Worm (Caenorhabditis elegans) whole organism, L1 larva: ENCODE data around the gene C45G9.12.

Source experiments
- aly-2 ChIP-seq: fragments of 150-350 bp; optimal IDR thresholded peaks from 2 replicates; lab custom pipeline; 2014; ENCODE audit warnings: missing biosample characterization, missing genetic modification characterization
- blmp-1 ChIP-seq: fragments of 150-350 bp; optimal IDR thresholded peaks from 2 replicates; lab custom pipeline; 2014; ENCODE audit warnings: missing biosample characterization, missing genetic modification characterization
- ceh-63 ChIP-seq: fragments of 200-800 bp; sonication (Bioruptor generic); optimal IDR thresholded peaks from 2 replicates; lab custom pipeline; 2018; ENCODE audit warnings: mild to moderate bottlenecking, missing genetic modification characterization, missing compliant biosample characterization
- ceh-82 ChIP-seq, 3 experiments: fragments of 150-350 bp in 1 of 3; sonication (generic microtip) in 2 of 3; optimal IDR thresholded peaks; 2 replicates each; lab custom pipeline; 2014 to 2017; ENCODE audit warnings: missing biosample characterization in 3 of 3, missing genetic modification characterization in 3 of 3
- ceh-88 ChIP-seq: fragments of 200-800 bp; sonication (Bioruptor generic); IDR thresholded peaks from 2 replicates; pipeline ENCODE4 v1.3.6; 2022; ENCODE audit warnings: missing genetic modification characterization, missing compliant biosample characterization
- dpl-1 ChIP-seq, 3 experiments: fragments of 150-350 bp in 2 of 3; sonication (generic microtip) in 1 of 3; optimal IDR thresholded peaks; 2 replicates each; lab custom pipeline; 2014 to 2017; ENCODE audit warnings: missing biosample characterization in 3 of 3, missing genetic modification characterization in 3 of 3, missing genetic modification reagents in 3 of 3
- dsc-1 ChIP-seq: sonication (generic microtip); optimal IDR thresholded peaks from 2 replicates; lab custom pipeline; 2016; ENCODE audit warnings: mild to moderate bottlenecking, missing genetic modification characterization, missing compliant biosample characterization
- efl-1 ChIP-seq, 4 experiments: fragments of 150-350 bp; optimal IDR thresholded peaks in 3 of 4; peaks in 1 of 4; 1 replicate in 1 of 4; 2 replicates in 3 of 4; lab custom pipeline; 2014; ENCODE audit warnings: missing biosample characterization in 2 of 4, missing genetic modification characterization in 2 of 4, missing genetic modification reagents in 2 of 4
- efl-3 ChIP-seq: fragments of 200-800 bp; sonication (Bioruptor generic); optimal IDR thresholded peaks from 2 replicates; lab custom pipeline; 2018; ENCODE audit warnings: mild to moderate bottlenecking, missing genetic modification characterization, missing compliant biosample characterization
- elt-2 ChIP-seq: sonication (generic microtip); optimal IDR thresholded peaks from 2 replicates; lab custom pipeline; 2016; ENCODE audit warnings: missing genetic modification characterization, mild to moderate bottlenecking, inconsistent platforms, missing compliant biosample characterization, missing genetic modification reagents
- fkh-10 ChIP-seq: sonication (generic microtip); optimal IDR thresholded peaks from 2 replicates; lab custom pipeline; 2017; ENCODE audit warnings: missing biosample characterization, missing genetic modification reagents, missing genetic modification characterization
- fkh-4 ChIP-seq: sonication (generic microtip); optimal IDR thresholded peaks from 2 replicates; lab custom pipeline; 2016; ENCODE audit warnings: missing compliant biosample characterization, missing genetic modification characterization, borderline replicate concordance
- fkh-8 ChIP-seq: sonication (generic microtip); optimal IDR thresholded peaks from 2 replicates; lab custom pipeline; 2016; ENCODE audit warnings: mild to moderate bottlenecking, missing genetic modification characterization, missing compliant biosample characterization
- fos-1 ChIP-seq: fragments of 150-350 bp; optimal IDR thresholded peaks from 2 replicates; lab custom pipeline; 2014; ENCODE audit warnings: missing biosample characterization, missing genetic modification characterization
- hlh-17 ChIP-seq: fragments of 200-800 bp; sonication (Bioruptor generic); optimal IDR thresholded peaks from 2 replicates; lab custom pipeline; 2018; ENCODE audit warnings: missing genetic modification characterization, mild to moderate bottlenecking, missing compliant biosample characterization, moderate library complexity, borderline replicate concordance
- hlh-4 ChIP-seq: sonication (generic microtip); optimal IDR thresholded peaks from 2 replicates; lab custom pipeline; 2016; ENCODE audit warnings: mild to moderate bottlenecking, missing genetic modification characterization, missing compliant biosample characterization
- jun-1 ChIP-seq: fragments of 150-350 bp; optimal IDR thresholded peaks from 2 replicates; lab custom pipeline; 2014; ENCODE audit warnings: missing biosample characterization, missing genetic modification reagents, missing genetic modification characterization
- lin-13 ChIP-seq: fragments of 150-350 bp; optimal IDR thresholded peaks from 2 replicates; lab custom pipeline; 2014; ENCODE audit warnings: missing biosample characterization, missing genetic modification reagents, missing genetic modification characterization
- lin-14 ChIP-seq: fragments of 200-800 bp; sonication (Bioruptor generic); optimal IDR thresholded peaks from 2 replicates; lab custom pipeline; 2018; ENCODE audit warnings: mild to moderate bottlenecking, missing genetic modification characterization, moderate library complexity, missing compliant biosample characterization
- lin-15B ChIP-seq: fragments of 150-350 bp; sonication (generic microtip); optimal IDR thresholded peaks from 3 replicates; lab custom pipeline; 2014; ENCODE audit warnings: missing biosample characterization, missing genetic modification characterization
- lin-35 ChIP-seq, 2 experiments: fragments of 150-350 bp; optimal IDR thresholded peaks; 2 replicates each; lab custom pipeline; 2014; ENCODE audit warnings: missing biosample characterization in 2 of 2, missing genetic modification characterization in 2 of 2, missing genetic modification reagents in 2 of 2
- lsy-2 ChIP-seq, 2 experiments: fragments of 150-350 bp; optimal IDR thresholded peaks; 2 replicates each; lab custom pipeline; 2014; ENCODE audit warnings: missing biosample characterization in 2 of 2, missing genetic modification characterization in 2 of 2
- mab-9 ChIP-seq: fragments of 200-800 bp; sonication (Bioruptor generic); IDR thresholded peaks from 2 replicates; pipeline ENCODE4 v1.3.6; 2022; ENCODE audit warnings: missing genetic modification reagents, missing genetic modification characterization, missing compliant biosample characterization
- mdl-1 ChIP-seq, 2 experiments: fragments of 150-350 bp; optimal IDR thresholded peaks; 2 replicates each; lab custom pipeline; 2014 to 2017; ENCODE audit warnings: missing biosample characterization in 2 of 2, missing genetic modification characterization in 2 of 2, inconsistent platforms in 1 of 2
- mep-1 ChIP-seq: fragments of 150-350 bp; optimal IDR thresholded peaks from 2 replicates; lab custom pipeline; 2014; ENCODE audit warnings: missing biosample characterization, missing genetic modification characterization
- nhr-11 ChIP-seq: fragments of 150-350 bp; optimal IDR thresholded peaks from 2 replicates; lab custom pipeline; 2014; ENCODE audit warnings: missing biosample characterization, missing genetic modification characterization
- nhr-20 ChIP-seq: sonication (generic microtip); optimal IDR thresholded peaks from 2 replicates; lab custom pipeline; 2016; ENCODE audit warnings: mild to moderate bottlenecking, missing genetic modification characterization, missing compliant biosample characterization
- nhr-47 ChIP-seq: sonication (generic microtip); optimal IDR thresholded peaks from 2 replicates; lab custom pipeline; 2016; ENCODE audit warnings: mild to moderate bottlenecking, missing genetic modification characterization, moderate library complexity, missing compliant biosample characterization
- nhr-71 ChIP-seq: sonication (generic microtip); optimal IDR thresholded peaks from 2 replicates; lab custom pipeline; 2016; ENCODE audit warnings: mild to moderate bottlenecking, missing genetic modification characterization, moderate library complexity, missing compliant biosample characterization
- nhr-77 ChIP-seq: fragments of 150-350 bp; optimal IDR thresholded peaks from 2 replicates; lab custom pipeline; 2014; ENCODE audit warnings: missing biosample characterization, missing genetic modification characterization
- nhr-85 ChIP-seq: sonication (generic microtip); peaks from one replicate; lab custom pipeline; 2016; ENCODE audit warnings: missing genetic modification characterization, inconsistent platforms, missing compliant biosample characterization
- pqm-1 ChIP-seq: sonication (generic microtip); optimal IDR thresholded peaks from 3 replicates; lab custom pipeline; 2017; ENCODE audit warnings: missing biosample characterization, missing genetic modification characterization
- rnt-1 ChIP-seq: sonication (generic microtip); optimal IDR thresholded peaks from 2 replicates; lab custom pipeline; 2016; ENCODE audit warnings: mild to moderate bottlenecking, missing genetic modification characterization, moderate library complexity, missing compliant biosample characterization
- snpc-4 ChIP-seq: fragments of 150-350 bp; optimal IDR thresholded peaks from 2 replicates; lab custom pipeline; 2014; ENCODE audit warnings: missing biosample characterization, missing genetic modification characterization
- snu-23 ChIP-seq: sonication (generic microtip); optimal IDR thresholded peaks from 2 replicates; lab custom pipeline; 2016; ENCODE audit warnings: missing genetic modification characterization, missing compliant biosample characterization
- sup-37 ChIP-seq: fragments of 200-800 bp; sonication (Bioruptor generic); optimal IDR thresholded peaks from 2 replicates; lab custom pipeline; 2018; ENCODE audit warnings: mild to moderate bottlenecking, missing genetic modification characterization, missing compliant biosample characterization
- swsn-7 ChIP-seq: sonication (generic microtip); optimal IDR thresholded peaks from 2 replicates; lab custom pipeline; 2016; ENCODE audit warnings: missing genetic modification characterization, missing compliant biosample characterization
- tbx-2 ChIP-seq: sonication (generic microtip); optimal IDR thresholded peaks from 2 replicates; lab custom pipeline; 2016; ENCODE audit warnings: missing genetic modification characterization, missing compliant biosample characterization
- tlp-1 ChIP-seq: fragments of 150-350 bp; optimal IDR thresholded peaks from 2 replicates; lab custom pipeline; 2014; ENCODE audit warnings: missing biosample characterization, missing genetic modification characterization
- unc-130 ChIP-seq: fragments of 150-350 bp; optimal IDR thresholded peaks from 2 replicates; lab custom pipeline; 2017; ENCODE audit warnings: missing biosample characterization, missing genetic modification characterization, inconsistent platforms
- xbp-1 ChIP-seq: sonication (generic microtip); optimal IDR thresholded peaks from 2 replicates; lab custom pipeline; 2016; ENCODE audit warnings: missing genetic modification characterization, missing compliant biosample characterization
- ztf-4 ChIP-seq: fragments of 150-350 bp; optimal IDR thresholded peaks from 2 replicates; lab custom pipeline; 2014; ENCODE audit warnings: missing biosample characterization, missing genetic modification characterization

The C45G9.12 gene

ce11 chrIII:5047175-5047574 lies 24.2 kb downstream of the C45G9.12 start, which contains the start of gene txbp-3 (continued):
- TF ChIP-seq fos-1 (tag; lab: Kevin White, UChicago): no peak
- peak; percentile 44 for TF ChIP-seq snu-23 (GFP tag; lab: Kevin White, UChicago)
- peak; percentile 81 for TF ChIP-seq mep-1
- peak; percentile 9 for TF ChIP-seq nhr-20
- TF ChIP-seq efl-3 (GFP tag; lab: Kevin White, UChicago): no peak
- no peak for TF ChIP-seq lin-15B (tag; lab: Kevin White, UChicago)
- no peak for TF ChIP-seq hlh-4 (tag; lab: Kevin White, UChicago)
- no peak for TF ChIP-seq unc-130 (tag; lab: Kevin White, UChicago)
- no peak for TF ChIP-seq ceh-88
- TF ChIP-seq nhr-77 (tag; lab: Kevin White, UChicago): no peak
- peak; percentile 38 for TF ChIP-seq blmp-1
- TF ChIP-seq pqm-1: no peak
- TF ChIP-seq, all 84 proteins: peak for 19

DNA sequence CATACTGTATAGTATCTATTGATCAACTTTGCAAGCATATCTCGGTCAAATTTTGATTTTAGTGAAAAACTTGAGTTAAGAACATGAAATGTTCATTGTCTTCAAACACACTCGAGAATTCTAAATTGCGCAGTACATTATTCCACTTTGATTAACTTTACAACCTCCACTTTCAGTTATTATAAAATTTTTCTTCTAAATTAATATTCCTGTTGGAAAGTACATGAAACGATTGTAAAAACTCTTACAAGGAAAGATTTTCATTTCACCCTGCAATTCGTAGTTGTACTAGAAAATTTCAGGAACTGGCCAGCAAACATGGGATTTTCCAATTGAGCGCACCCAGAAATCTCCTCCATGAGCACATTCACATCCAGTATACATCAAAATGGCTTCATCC lies 26.7 kb downstream of the C45G9.12 start, which contains the start of gene C45G9.14:
Gene C45G9.14 (plus strand): TSS at position 301 of the 400 bp plus-strand sequence.
- TF ChIP-seq efl-1 (optimal IDR thresholded peaks at IDR 0.05; lab: Kevin White, UChicago) (no peak), efl-1 (GFP tag; optimal IDR thresholded peaks at IDR 0.05 in 1 of 2; lab: Kevin White, UChicago) (peak in 1 of 2 experiments; percentile 47), nhr-85 (tag; lab: Kevin White, UChicago) (no peak), ceh-63 (GFP tag; lab: Kevin White, UChicago) (peak; percentile 6)

DNA sequence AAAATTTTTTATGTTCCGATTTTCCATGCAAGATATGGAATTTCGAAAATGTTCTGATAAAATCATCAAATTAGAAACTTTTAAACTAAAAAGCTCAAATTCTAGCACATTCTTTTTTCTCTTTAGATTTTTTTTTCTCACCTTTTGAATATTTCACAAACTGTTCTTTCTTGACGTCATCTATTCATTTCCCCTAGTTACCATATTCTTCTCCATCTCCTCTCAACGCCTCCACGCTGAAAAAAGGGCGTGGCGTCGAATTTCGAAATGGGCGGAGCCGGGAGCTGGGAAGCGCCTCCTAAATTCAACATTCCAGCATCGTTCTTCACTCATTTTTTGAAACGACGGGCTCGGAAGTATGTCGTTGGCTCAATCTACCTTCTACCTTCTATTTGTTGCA lies 29.3 kb downstream of the C45G9.12 start, which contains the start of gene nlp-43:
Gene nlp-43 (plus strand): TSS at position 301 of the 400 bp plus-strand sequence.
- TF ChIP-seq nhr-71 (tag; lab: Kevin White, UChicago) (no peak), fkh-4 (tag; lab: Kevin White, UChicago) (no peak), hlh-17 (GFP tag; lab: Kevin White, UChicago) (no peak), tlp-1 (tag; lab: Kevin White, UChicago) (no peak), tbx-2 (tag; lab: Kevin White, UChicago) (no peak)

- no peak for TF ChIP-seq nhr-11
- no peak for TF ChIP-seq lin-14 (GFP tag; lab: Kevin White, UChicago)
- TF ChIP-seq snu-23 (GFP tag; lab: Kevin White, UChicago): no peak
- no peak for TF ChIP-seq dsc-1 (tag; lab: Kevin White, UChicago)
- no peak for TF ChIP-seq snpc-4
Observed at ce11 chrIII:5036158-5036557, 35.3 kb downstream of the C45G9.12 start, which contains the start of gene C45G9.6. Gene C45G9.6 (plus strand): TSS chrIII:5036458.

- TF ChIP-seq xbp-1 (tag; lab: Kevin White, UChicago): peak; percentile 66
- peak; percentile 71 for TF ChIP-seq tbx-2 (tag; lab: Kevin White, UChicago)
- TF ChIP-seq nhr-71 (tag; lab: Kevin White, UChicago): peak; percentile 81
- peak; percentile 69 for TF ChIP-seq fkh-8 (tag; lab: Kevin White, UChicago)
- peak; percentile 75 for TF ChIP-seq mab-9 (GFP tag; lab: Robert Waterston, UW)
- TF ChIP-seq ceh-88: peak; percentile 58
- peak; percentile 83 for TF ChIP-seq sup-37 (GFP tag; lab: Kevin White, UChicago)
- TF ChIP-seq rnt-1: peak; percentile 58
- peak; percentile 73 for TF ChIP-seq snu-23 (GFP tag; lab: Kevin White, UChicago)
- TF ChIP-seq ceh-82 (tag; optimal IDR thresholded peaks at IDR 0.05; lab: Kevin White, UChicago): peak in 2 of 3 experiments; percentile 5 to 32
- peak; percentile 89 for TF ChIP-seq nhr-47 (tag; lab: Kevin White, UChicago)
- peak; percentile 13 to 58 for TF ChIP-seq lin-35 (GFP tag; optimal IDR thresholded peaks at IDR 0.05; lab: Kevin White, UChicago)
- peak; percentile 57 for TF ChIP-seq elt-2 (tag; lab: Kevin White, UChicago)
- peak; percentile 67 for TF ChIP-seq nhr-77 (tag; lab: Kevin White, UChicago)
- peak; percentile 43 to 79 for TF ChIP-seq lsy-2 (tag; optimal IDR thresholded peaks at IDR 0.05; lab: Kevin White, UChicago)
- TF ChIP-seq dpl-1 (GFP tag; optimal IDR thresholded peaks at IDR 0.05; lab: Kevin White, UChicago): peak; percentile 15 to 29 (median 28)
- peak; percentile 64 for TF ChIP-seq aly-2 (tag; lab: Kevin White, UChicago)
- peak; percentile 77 for TF ChIP-seq jun-1 (tag; lab: Kevin White, UChicago)
- peak; percentile 35 for TF ChIP-seq fkh-10 (GFP tag; lab: Kevin White, UChicago)
- peak; percentile 78 for TF ChIP-seq lin-14 (GFP tag; lab: Kevin White, UChicago)
- peak; percentile 28 for TF ChIP-seq ztf-4 (tag; lab: Kevin White, UChicago)
- peak; percentile 22 for TF ChIP-seq lin-13 (GFP tag; lab: Kevin White, UChicago)
- peak; percentile 46 to 47 for TF ChIP-seq efl-1 (optimal IDR thresholded peaks at IDR 0.05; lab: Kevin White, UChicago)
- peak; percentile 29 to 95 for TF ChIP-seq efl-1 (GFP tag; optimal IDR thresholded peaks at IDR 0.05 in 1 of 2; lab: Kevin White, UChicago)
- peak; percentile 33 for TF ChIP-seq efl-3 (GFP tag; lab: Kevin White, UChicago)
- peak; percentile 80 for TF ChIP-seq dsc-1 (tag; lab: Kevin White, UChicago)
- TF ChIP-seq fos-1 (tag; lab: Kevin White, UChicago): peak; percentile 41
- TF ChIP-seq mdl-1 (tag; optimal IDR thresholded peaks at IDR 0.05; lab: Kevin White, UChicago): peak in 1 of 2 experiments; percentile 33
- TF ChIP-seq swsn-7 (tag; lab: Kevin White, UChicago): peak; percentile 79
- peak; percentile 67 for TF ChIP-seq mep-1
Observed at ce11 chrIII:5031375-5031836, 40.0 kb downstream of the C45G9.12 start.
